Fruit fly (Drosophila melanogaster) whole organism, adult: Measurements from ENCODE around the gene CG31464.
A peak's percentile ranks its signal among the peaks of the same experiment; 100 is the strongest.

ENCODE experiments used
- CG11617 ChIP-seq: fragments of 200-800 bp; sonication (Bioruptor generic); optimal IDR thresholded peaks from 2 replicates; lab custom pipeline; 2017; ENCODE audit warnings: mild to moderate bottlenecking, missing biosample characterization, missing genetic modification reagents, missing genetic modification characterization
- CG12768 ChIP-seq: fragments of 200-800 bp; sonication (Bioruptor generic); optimal IDR thresholded peaks from 2 replicates; lab custom pipeline; 2017; ENCODE audit warnings: missing biosample characterization, missing genetic modification characterization, mild to moderate bottlenecking, moderate library complexity, missing genetic modification reagents
- CG14711 ChIP-seq: fragments of 200-800 bp; sonication (Bioruptor generic); optimal IDR thresholded peaks from 2 replicates; lab custom pipeline; 2018; ENCODE audit warnings: missing biosample characterization, mild to moderate bottlenecking, missing genetic modification characterization, moderate library complexity
- CG1620 ChIP-seq: fragments of 200-800 bp; sonication (Bioruptor generic); optimal IDR thresholded peaks from 2 replicates; lab custom pipeline; 2016; ENCODE audit warnings: missing biosample characterization, missing genetic modification characterization
- CG33017 ChIP-seq: fragments of 200-800 bp; sonication (Bioruptor generic); optimal IDR thresholded peaks from 2 replicates; lab custom pipeline; 2018; ENCODE audit warnings: missing biosample characterization, mild to moderate bottlenecking, missing genetic modification characterization, moderate library complexity
- CG5204 ChIP-seq: fragments of 200-800 bp; sonication (Bioruptor generic); optimal IDR thresholded peaks from 2 replicates; lab custom pipeline; 2016; ENCODE audit warnings: missing biosample characterization, missing genetic modification characterization
- CG7045 ChIP-seq: fragments of 200-800 bp; sonication (Bioruptor generic); optimal IDR thresholded peaks from 2 replicates; lab custom pipeline; 2017; ENCODE audit warnings: missing biosample characterization, mild to moderate bottlenecking, missing genetic modification characterization
- CG7101 ChIP-seq: fragments of 200-800 bp; sonication (Bioruptor generic); optimal IDR thresholded peaks from 2 replicates; lab custom pipeline; 2018; ENCODE audit warnings: missing biosample characterization, mild to moderate bottlenecking, missing genetic modification characterization, moderate library complexity
- Clk ChIP-seq: fragments of 200-800 bp; sonication (Bioruptor generic); optimal IDR thresholded peaks from 2 replicates; lab custom pipeline; 2017; ENCODE audit warnings: missing biosample characterization, missing genetic modification characterization
- Crg-1 ChIP-seq: fragments of 200-800 bp; sonication (Bioruptor generic); optimal IDR thresholded peaks from 2 replicates; lab custom pipeline; 2016; ENCODE audit warnings: missing biosample characterization, missing genetic modification characterization
- Hr96 ChIP-seq: fragments of 200-800 bp; sonication (Bioruptor generic); optimal IDR thresholded peaks from 2 replicates; lab custom pipeline; 2016; ENCODE audit warnings: missing biosample characterization, missing genetic modification characterization
- Mnt ChIP-seq: fragments of 200-800 bp; sonication (Bioruptor generic); optimal IDR thresholded peaks from 2 replicates; lab custom pipeline; 2016; ENCODE audit warnings: missing biosample characterization, mild to moderate bottlenecking, missing genetic modification characterization
- bab1 ChIP-seq: fragments of 200-800 bp; sonication (Bioruptor generic); optimal IDR thresholded peaks from 3 replicates; lab custom pipeline; 2019; ENCODE audit warnings: missing biosample characterization, mild to moderate bottlenecking, missing genetic modification characterization, moderate library complexity
- cic ChIP-seq: fragments of 200-800 bp; sonication (Bioruptor generic); optimal IDR thresholded peaks from 2 replicates; lab custom pipeline; 2017; ENCODE audit warnings: missing biosample characterization, mild to moderate bottlenecking, missing genetic modification characterization, moderate library complexity
- cnc ChIP-seq, 2 experiments: fragments of >200 bp; optimal IDR thresholded peaks; 2 replicates each; lab custom pipeline; 2017
- kay ChIP-seq: fragments of 200-800 bp; sonication (Bioruptor generic); peaks from one replicate; lab custom pipeline; 2016; ENCODE audit warnings: missing biosample characterization, missing genetic modification characterization, borderline replicate concordance
- ovo ChIP-seq: fragments of 200-800 bp; sonication (Bioruptor generic); optimal IDR thresholded peaks from 2 replicates; lab custom pipeline; 2016; ENCODE audit warnings: missing biosample characterization, missing genetic modification characterization
- pad ChIP-seq: fragments of 200-800 bp; sonication (Bioruptor generic); optimal IDR thresholded peaks from 3 replicates; lab custom pipeline; 2017; ENCODE audit warnings: missing biosample characterization, missing genetic modification characterization, mild to moderate bottlenecking, moderate library complexity, missing genetic modification reagents
- tj ChIP-seq: fragments of 200-800 bp; sonication (Bioruptor generic); optimal IDR thresholded peaks from 3 replicates; lab custom pipeline; 2017; ENCODE audit warnings: missing biosample characterization, mild to moderate bottlenecking, missing genetic modification characterization, moderate library complexity
- toe ChIP-seq: fragments of 200-800 bp; sonication (Bioruptor generic); optimal IDR thresholded peaks from 2 replicates; lab custom pipeline; 2016; ENCODE audit warnings: missing biosample characterization, missing genetic modification characterization

The CG31464 gene

dm6 chr3R:8292034-8292433 is 994 bp downstream of the CG31464 start, which contains the start of gene CG31463:
Gene CG31463, plus strand, starts transcription at chr3R:8292335.
- TF ChIP-seq Mnt (no peak), pad (no peak), cnc (optimal IDR thresholded peaks at IDR 0.05; lab: Kevin White, UChicago) (no peak), CG12768 (GFP tag; lab: Kevin White, UChicago) (no peak), cic (no peak), bab1 (GFP tag; lab: Kevin White, UChicago) (no peak), CG14711 (tag; lab: Kevin White, UChicago) (no peak), toe (GFP tag; lab: Kevin White, UChicago) (no peak), CG11617 (GFP tag; lab: Kevin White, UChicago) (no peak), CG33017 (tag; lab: Kevin White, UChicago) (no peak), tj (GFP tag; lab: Kevin White, UChicago) (no peak), CG5204 (no peak), Hr96 (GFP tag; lab: Kevin White, UChicago) (no peak), Crg-1 (GFP tag; lab: Kevin White, UChicago) (no peak)

dm6 chr3R:8300928-8301752 is 10.1 kb downstream of the CG31464 start, which contains the start of the genes CG9626 and mRpL1:
Gene CG9626, minus strand, starts transcription at chr3R:8300978.
Gene mRpL1, plus strand, starts transcription at chr3R:8301440.
- TF ChIP-seq Crg-1 (GFP tag; lab: Kevin White, UChicago) (no peak), CG7045 (GFP tag; lab: Kevin White, UChicago) (no peak), Clk (no peak), Mnt (peak; percentile 50), bab1 (GFP tag; lab: Kevin White, UChicago) (peak; percentile 34), CG7101 (tag; lab: Kevin White, UChicago) (peak; percentile 8), Hr96 (GFP tag; lab: Kevin White, UChicago) (no peak), CG11617 (GFP tag; lab: Kevin White, UChicago) (peak; percentile 0), CG1620 (no peak), kay (GFP tag; lab: Kevin White, UChicago) (peak; percentile 73), pad (peak; percentile 19)

dm6 chr3R:8303848-8304247 is 12.8 kb downstream of the CG31464 start, which contains the start of gene nac:
Gene nac, minus strand, starts transcription at chr3R:8304023.
- TF ChIP-seq Mnt (peak; percentile 6), pad (peak; percentile 7), CG12768 (GFP tag; lab: Kevin White, UChicago) (peak; percentile 8), bab1 (GFP tag; lab: Kevin White, UChicago) (peak; percentile 64), ovo (GFP tag; lab: Kevin White, UChicago) (no peak), cic (no peak)

- peak; percentile 74 for TF ChIP-seq Crg-1 (GFP tag; lab: Kevin White, UChicago)
- peak; percentile 21 for TF ChIP-seq ovo (GFP tag; lab: Kevin White, UChicago)
- TF ChIP-seq Hr96 (GFP tag; lab: Kevin White, UChicago), result no peak
- TF ChIP-seq toe (GFP tag; lab: Kevin White, UChicago), result peak; percentile 64
- peak; percentile 66 for TF ChIP-seq Mnt
- peak; percentile 1 for TF ChIP-seq CG14711 (tag; lab: Kevin White, UChicago)
- peak; percentile 41 for TF ChIP-seq Clk
- TF ChIP-seq CG33017 (tag; lab: Kevin White, UChicago), result peak; percentile 29
- peak; percentile 11 for TF ChIP-seq CG11617 (GFP tag; lab: Kevin White, UChicago)
- no peak for TF ChIP-seq tj (GFP tag; lab: Kevin White, UChicago)
- no peak for TF ChIP-seq CG5204
- no peak for TF ChIP-seq CG7045 (GFP tag; lab: Kevin White, UChicago)
- TF ChIP-seq CG12768 (GFP tag; lab: Kevin White, UChicago), result peak; percentile 34
- no peak for TF ChIP-seq kay (GFP tag; lab: Kevin White, UChicago)
- TF ChIP-seq cnc (optimal IDR thresholded peaks at IDR 0.05; lab: Kevin White, UChicago), result no peak
- peak; percentile 64 for TF ChIP-seq CG7101 (tag; lab: Kevin White, UChicago)
- TF ChIP-seq cic, result peak; percentile 64
- TF ChIP-seq bab1 (GFP tag; lab: Kevin White, UChicago), result peak; percentile 53
- no peak for TF ChIP-seq pad
- peak; percentile 76 for TF ChIP-seq CG1620
Observed at dm6 chr3R:8305110-8305509, 14.1 kb downstream of the CG31464 start, which contains the start of gene Sgt1. Gene Sgt1, minus strand, starts transcription at chr3R:8305274.

dm6 chr3R:8306188-8306926 is 15.3 kb downstream of the CG31464 start:
- TF ChIP-seq CG11617 (GFP tag; lab: Kevin White, UChicago) (no peak), CG12768 (GFP tag; lab: Kevin White, UChicago) (peak; percentile 2), Crg-1 (GFP tag; lab: Kevin White, UChicago) (no peak), CG33017 (tag; lab: Kevin White, UChicago) (no peak), tj (GFP tag; lab: Kevin White, UChicago) (no peak), CG14711 (tag; lab: Kevin White, UChicago) (no peak), pad (peak; percentile 99)

- TF ChIP-seq ovo (GFP tag; lab: Kevin White, UChicago) (no peak), Mnt (no peak), CG7101 (tag; lab: Kevin White, UChicago) (no peak), Crg-1 (GFP tag; lab: Kevin White, UChicago) (no peak), Hr96 (GFP tag; lab: Kevin White, UChicago) (no peak), Clk (no peak), cnc (optimal IDR thresholded peaks at IDR 0.05; lab: Kevin White, UChicago) (no peak), tj (GFP tag; lab: Kevin White, UChicago) (no peak), CG11617 (GFP tag; lab: Kevin White, UChicago) (no peak), cic (no peak)
Observed at dm6 chr3R:8306927-8307261, 15.9 kb downstream of the CG31464 start.
